Worm (Caenorhabditis elegans) whole organism, L1 larva: ENCODE results near the gene cul-4.

ENCODE experiments used
- aha-1 ChIP-seq: fragments of 150-350 bp; optimal IDR thresholded peaks from 2 replicates; lab custom pipeline; 2014; ENCODE audit warnings: missing biosample characterization, missing genetic modification characterization
- alr-1 ChIP-seq: fragments of 200-800 bp; sonication (Bioruptor generic); optimal IDR thresholded peaks from 2 replicates; lab custom pipeline; 2018; ENCODE audit warnings: borderline replicate concordance, mild to moderate bottlenecking, missing genetic modification characterization, missing compliant biosample characterization
- aly-2 ChIP-seq: fragments of 150-350 bp; optimal IDR thresholded peaks from 2 replicates; lab custom pipeline; 2014; ENCODE audit warnings: missing biosample characterization, missing genetic modification characterization
- ama-1 ChIP-seq: fragments of 150-350 bp; optimal IDR thresholded peaks from 2 replicates; lab custom pipeline; 2014
- ceh-63 ChIP-seq: fragments of 200-800 bp; sonication (Bioruptor generic); optimal IDR thresholded peaks from 2 replicates; lab custom pipeline; 2018; ENCODE audit warnings: mild to moderate bottlenecking, missing genetic modification characterization, missing compliant biosample characterization
- ceh-88 ChIP-seq: fragments of 200-800 bp; sonication (Bioruptor generic); IDR thresholded peaks from 2 replicates; pipeline ENCODE4 v1.3.6; 2022; ENCODE audit warnings: missing genetic modification characterization, missing compliant biosample characterization
- dsc-1 ChIP-seq: sonication (generic microtip); optimal IDR thresholded peaks from 2 replicates; lab custom pipeline; 2016; ENCODE audit warnings: mild to moderate bottlenecking, missing genetic modification characterization, missing compliant biosample characterization
- efl-1 ChIP-seq, 4 experiments: fragments of 150-350 bp; optimal IDR thresholded peaks in 3 of 4; peaks in 1 of 4; 1 replicate in 1 of 4; 2 replicates in 3 of 4; lab custom pipeline; 2014; ENCODE audit warnings: missing biosample characterization in 2 of 4, missing genetic modification characterization in 2 of 4, missing genetic modification reagents in 2 of 4
- egl-27 ChIP-seq, 2 experiments: fragments of 150-350 bp in 1 of 2; sonication (generic microtip); optimal IDR thresholded peaks; 3 replicates each; lab custom pipeline; 2017 to 2018; ENCODE audit warnings: missing biosample characterization in 2 of 2, missing genetic modification characterization in 2 of 2, missing genetic modification reagents in 2 of 2
- elt-2 ChIP-seq: sonication (generic microtip); optimal IDR thresholded peaks from 2 replicates; lab custom pipeline; 2016; ENCODE audit warnings: missing genetic modification characterization, mild to moderate bottlenecking, inconsistent platforms, missing compliant biosample characterization, missing genetic modification reagents
- elt-3 ChIP-seq, 6 experiments: fragments of 150-350 bp in 1 of 6; sonication (generic microtip); optimal IDR thresholded peaks; 2 replicates each; lab custom pipeline; 2017 to 2018; ENCODE audit warnings: missing biosample characterization in 6 of 6, missing genetic modification characterization in 6 of 6, inconsistent platforms in 1 of 6
- ets-5 ChIP-seq: fragments of 200-800 bp; sonication (Bioruptor generic); IDR thresholded peaks from 2 replicates; pipeline ENCODE4 v1.3.6; 2022; ENCODE audit warnings: missing genetic modification characterization, missing compliant biosample characterization
- fkh-10 ChIP-seq: sonication (generic microtip); optimal IDR thresholded peaks from 2 replicates; lab custom pipeline; 2017; ENCODE audit warnings: missing biosample characterization, missing genetic modification reagents, missing genetic modification characterization
- fkh-4 ChIP-seq: sonication (generic microtip); optimal IDR thresholded peaks from 2 replicates; lab custom pipeline; 2016; ENCODE audit warnings: missing compliant biosample characterization, missing genetic modification characterization, borderline replicate concordance
- fos-1 ChIP-seq: fragments of 150-350 bp; optimal IDR thresholded peaks from 2 replicates; lab custom pipeline; 2014; ENCODE audit warnings: missing biosample characterization, missing genetic modification characterization
- hlh-17 ChIP-seq: fragments of 200-800 bp; sonication (Bioruptor generic); optimal IDR thresholded peaks from 2 replicates; lab custom pipeline; 2018; ENCODE audit warnings: missing genetic modification characterization, mild to moderate bottlenecking, missing compliant biosample characterization, moderate library complexity, borderline replicate concordance
- hlh-4 ChIP-seq: sonication (generic microtip); optimal IDR thresholded peaks from 2 replicates; lab custom pipeline; 2016; ENCODE audit warnings: mild to moderate bottlenecking, missing genetic modification characterization, missing compliant biosample characterization
- hpl-2 ChIP-seq: fragments of 150-350 bp; optimal IDR thresholded peaks from 2 replicates; lab custom pipeline; 2014; ENCODE audit warnings: missing biosample characterization, missing genetic modification reagents, missing genetic modification characterization
- irx-1 ChIP-seq: sonication (generic microtip); optimal IDR thresholded peaks from 2 replicates; lab custom pipeline; 2016; ENCODE audit warnings: missing genetic modification characterization, missing compliant biosample characterization
- isw-1 ChIP-seq: fragments of 200-800 bp; sonication (Bioruptor generic); IDR thresholded peaks from 2 replicates; pipeline ENCODE4 v1.3.6; 2022; ENCODE audit warnings: missing genetic modification characterization, missing compliant biosample characterization
- jun-1 ChIP-seq: fragments of 150-350 bp; optimal IDR thresholded peaks from 2 replicates; lab custom pipeline; 2014; ENCODE audit warnings: missing biosample characterization, missing genetic modification reagents, missing genetic modification characterization
- lin-14 ChIP-seq: fragments of 200-800 bp; sonication (Bioruptor generic); optimal IDR thresholded peaks from 2 replicates; lab custom pipeline; 2018; ENCODE audit warnings: mild to moderate bottlenecking, missing genetic modification characterization, moderate library complexity, missing compliant biosample characterization
- lin-15B ChIP-seq: fragments of 150-350 bp; sonication (generic microtip); optimal IDR thresholded peaks from 3 replicates; lab custom pipeline; 2014; ENCODE audit warnings: missing biosample characterization, missing genetic modification characterization
- lin-35 ChIP-seq, 2 experiments: fragments of 150-350 bp; optimal IDR thresholded peaks; 2 replicates each; lab custom pipeline; 2014; ENCODE audit warnings: missing biosample characterization in 2 of 2, missing genetic modification characterization in 2 of 2, missing genetic modification reagents in 2 of 2
- lir-3 ChIP-seq: sonication (generic microtip); optimal IDR thresholded peaks from 2 replicates; lab custom pipeline; 2016; ENCODE audit warnings: mild to moderate bottlenecking, missing genetic modification characterization, moderate library complexity, missing compliant biosample characterization; ENCODE audit not compliant: poor library complexity
- mab-9 ChIP-seq: fragments of 200-800 bp; sonication (Bioruptor generic); IDR thresholded peaks from 2 replicates; pipeline ENCODE4 v1.3.6; 2022; ENCODE audit warnings: missing genetic modification reagents, missing genetic modification characterization, missing compliant biosample characterization
- mdl-1 ChIP-seq, 2 experiments: fragments of 150-350 bp; optimal IDR thresholded peaks; 2 replicates each; lab custom pipeline; 2014 to 2017; ENCODE audit warnings: missing biosample characterization in 2 of 2, missing genetic modification characterization in 2 of 2, inconsistent platforms in 1 of 2
- mep-1 ChIP-seq: fragments of 150-350 bp; optimal IDR thresholded peaks from 2 replicates; lab custom pipeline; 2014; ENCODE audit warnings: missing biosample characterization, missing genetic modification characterization
- nhr-11 ChIP-seq: fragments of 150-350 bp; optimal IDR thresholded peaks from 2 replicates; lab custom pipeline; 2014; ENCODE audit warnings: missing biosample characterization, missing genetic modification characterization
- nhr-12 ChIP-seq: sonication (generic microtip); optimal IDR thresholded peaks from 2 replicates; lab custom pipeline; 2017; ENCODE audit warnings: missing biosample characterization, missing genetic modification characterization
- nhr-19 ChIP-seq: fragments of 200-800 bp; sonication (Bioruptor generic); conservative IDR thresholded peaks from 2 replicates; pipeline ENCODE4 v1.3.6; 2022; ENCODE audit warnings: missing genetic modification characterization, missing compliant biosample characterization
- nhr-237 ChIP-seq: fragments of 150-350 bp; optimal IDR thresholded peaks from 2 replicates; lab custom pipeline; 2014; ENCODE audit warnings: missing biosample characterization, missing genetic modification characterization
- nhr-28 ChIP-seq: fragments of 150-350 bp; optimal IDR thresholded peaks from 2 replicates; lab custom pipeline; 2014; ENCODE audit warnings: missing biosample characterization, missing genetic modification characterization
- nhr-77 ChIP-seq: fragments of 150-350 bp; optimal IDR thresholded peaks from 2 replicates; lab custom pipeline; 2014; ENCODE audit warnings: missing biosample characterization, missing genetic modification characterization
- nhr-85 ChIP-seq: sonication (generic microtip); peaks from one replicate; lab custom pipeline; 2016; ENCODE audit warnings: missing genetic modification characterization, inconsistent platforms, missing compliant biosample characterization
- nhr-90 ChIP-seq: sonication (generic microtip); optimal IDR thresholded peaks from 2 replicates; lab custom pipeline; 2016; ENCODE audit warnings: mild to moderate bottlenecking, missing genetic modification characterization, missing compliant biosample characterization; ENCODE audit not compliant: poor library complexity
- pag-3 ChIP-seq: sonication (generic microtip); optimal IDR thresholded peaks from 2 replicates; lab custom pipeline; 2017; ENCODE audit warnings: missing genetic modification characterization, mild to moderate bottlenecking, missing compliant biosample characterization, antibody characterized with exemption, borderline replicate concordance; ENCODE audit not compliant: insufficient read depth
- pax-3 ChIP-seq: fragments of 200-800 bp; sonication (Bioruptor generic); optimal IDR thresholded peaks from 2 replicates; lab custom pipeline; 2018; ENCODE audit warnings: mild to moderate bottlenecking, missing genetic modification characterization, moderate library complexity, missing compliant biosample characterization
- pqm-1 ChIP-seq: sonication (generic microtip); optimal IDR thresholded peaks from 3 replicates; lab custom pipeline; 2017; ENCODE audit warnings: missing biosample characterization, missing genetic modification characterization
- rnt-1 ChIP-seq: sonication (generic microtip); optimal IDR thresholded peaks from 2 replicates; lab custom pipeline; 2016; ENCODE audit warnings: mild to moderate bottlenecking, missing genetic modification characterization, moderate library complexity, missing compliant biosample characterization
- skn-1 ChIP-seq: fragments of 150-350 bp; optimal IDR thresholded peaks from 2 replicates; lab custom pipeline; 2014; ENCODE audit warnings: missing biosample characterization, missing genetic modification characterization
- snpc-4 ChIP-seq: fragments of 150-350 bp; optimal IDR thresholded peaks from 2 replicates; lab custom pipeline; 2014; ENCODE audit warnings: missing biosample characterization, missing genetic modification characterization
- sox-4 ChIP-seq: sonication (generic microtip); optimal IDR thresholded peaks from 2 replicates; lab custom pipeline; 2016; ENCODE audit warnings: missing genetic modification characterization, missing compliant biosample characterization
- sptf-1 ChIP-seq: fragments of 150-350 bp; optimal IDR thresholded peaks from 2 replicates; lab custom pipeline; 2014; ENCODE audit warnings: missing biosample characterization, missing genetic modification characterization
- sup-37 ChIP-seq: fragments of 200-800 bp; sonication (Bioruptor generic); optimal IDR thresholded peaks from 2 replicates; lab custom pipeline; 2018; ENCODE audit warnings: mild to moderate bottlenecking, missing genetic modification characterization, missing compliant biosample characterization
- swsn-7 ChIP-seq: sonication (generic microtip); optimal IDR thresholded peaks from 2 replicates; lab custom pipeline; 2016; ENCODE audit warnings: missing genetic modification characterization, missing compliant biosample characterization
- tbx-2 ChIP-seq: sonication (generic microtip); optimal IDR thresholded peaks from 2 replicates; lab custom pipeline; 2016; ENCODE audit warnings: missing genetic modification characterization, missing compliant biosample characterization
- unc-130 ChIP-seq: fragments of 150-350 bp; optimal IDR thresholded peaks from 2 replicates; lab custom pipeline; 2017; ENCODE audit warnings: missing biosample characterization, missing genetic modification characterization, inconsistent platforms
- unc-86 ChIP-seq: sonication (generic microtip); optimal IDR thresholded peaks from 2 replicates; lab custom pipeline; 2016; ENCODE audit warnings: missing genetic modification characterization, missing compliant biosample characterization
- unc-98 ChIP-seq: fragments of 200-800 bp; sonication (Bioruptor generic); IDR thresholded peaks from 2 replicates; pipeline ENCODE4 v1.3.6; 2022; ENCODE audit warnings: missing genetic modification characterization, missing compliant biosample characterization
- vab-15 ChIP-seq: sonication (generic microtip); optimal IDR thresholded peaks from 2 replicates; lab custom pipeline; 2017; ENCODE audit warnings: missing genotype, mild to moderate bottlenecking, missing genetic modification characterization, missing compliant biosample characterization
- xbp-1 ChIP-seq: sonication (generic microtip); optimal IDR thresholded peaks from 2 replicates; lab custom pipeline; 2016; ENCODE audit warnings: missing genetic modification characterization, missing compliant biosample characterization

Gene cul-4

DNA sequence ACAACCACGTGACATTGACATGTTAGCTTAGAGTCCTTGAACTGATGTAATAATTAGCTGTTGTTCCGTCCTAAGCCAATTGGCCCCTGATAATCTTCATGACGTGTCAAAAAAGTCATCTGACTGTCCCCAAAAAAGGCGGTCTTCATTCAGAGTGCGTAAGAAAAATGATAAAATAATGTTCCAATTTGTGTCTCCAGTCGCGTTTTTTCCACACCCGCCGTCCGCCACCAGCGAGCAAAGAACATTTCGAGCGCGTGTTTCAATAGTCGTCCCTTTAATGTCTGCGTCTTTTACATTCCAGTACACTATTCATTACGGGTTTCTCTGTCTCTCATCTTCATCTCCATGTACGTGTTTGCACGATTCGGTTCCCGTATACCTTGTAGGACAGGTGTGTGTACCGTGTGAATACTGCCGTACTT, 35.6 kb downstream of the cul-4 start (continued):
- TF ChIP-seq tbx-2 (tag; lab: Kevin White, UChicago): peak; percentile 78
- no peak for TF ChIP-seq hlh-4 (tag; lab: Kevin White, UChicago)
- no peak for TF ChIP-seq snpc-4 (tag; lab: Kevin White, UChicago)
- TF ChIP-seq ceh-63 (GFP tag; lab: Kevin White, UChicago): no peak
- TF ChIP-seq lin-15B: no peak
- TF ChIP-seq aly-2: no peak
- peak; percentile 45 for TF ChIP-seq nhr-237 (tag; lab: Kevin White, UChicago)
- peak; percentile 53 to 59 for TF ChIP-seq egl-27 (tag; optimal IDR thresholded peaks at IDR 0.05; lab: Kevin White, UChicago)
- TF ChIP-seq mdl-1 (tag; optimal IDR thresholded peaks at IDR 0.05; lab: Kevin White, UChicago): peak in 1 of 2 experiments; percentile 94
- no peak for TF ChIP-seq nhr-12 (tag; lab: Kevin White, UChicago)
- TF ChIP-seq rnt-1 (tag; lab: Kevin White, UChicago): peak; percentile 30
- no peak for TF ChIP-seq ets-5 (GFP tag; lab: Robert Waterston, UW)
- TF ChIP-seq elt-2 (tag; lab: Kevin White, UChicago): peak; percentile 89
- TF ChIP-seq ama-1 (lab: Kevin White, UChicago): peak; percentile 34
- peak; percentile 15 for TF ChIP-seq fos-1 (tag; lab: Kevin White, UChicago)
- peak in 5 of 6 experiments; percentile 15 to 95 (median 48) for TF ChIP-seq elt-3 (tag; optimal IDR thresholded peaks at IDR 0.05; lab: Kevin White, UChicago)
- no peak for TF ChIP-seq nhr-28 (tag; lab: Kevin White, UChicago)
- no peak for TF ChIP-seq nhr-11
- TF ChIP-seq aha-1 (tag; lab: Kevin White, UChicago): no peak
- TF ChIP-seq isw-1 (GFP tag; lab: Robert Waterston, UW): 0 out of 2 replicates have a peak, but pooled peaks have one; percentile 7
- peak; percentile 57 for TF ChIP-seq jun-1 (tag; lab: Kevin White, UChicago)
- no peak for TF ChIP-seq ceh-88
- TF ChIP-seq irx-1 (tag; lab: Kevin White, UChicago): peak; percentile 59
- TF ChIP-seq lin-35 (GFP tag; optimal IDR thresholded peaks at IDR 0.05; lab: Kevin White, UChicago): peak; percentile 31 to 80
- TF ChIP-seq nhr-90 (tag; lab: Kevin White, UChicago): peak; percentile 89
- no peak for TF ChIP-seq hpl-2 (GFP tag; lab: Kevin White, UChicago)
- peak; percentile 99 for TF ChIP-seq nhr-85
- TF ChIP-seq unc-130 (tag; lab: Kevin White, UChicago): peak; percentile 84
- no peak for TF ChIP-seq fkh-10 (GFP tag; lab: Kevin White, UChicago)
- peak; percentile 47 for TF ChIP-seq fkh-4 (tag; lab: Kevin White, UChicago)
- peak; percentile 74 for TF ChIP-seq xbp-1
- peak; percentile 39 to 44 for TF ChIP-seq efl-1 (optimal IDR thresholded peaks at IDR 0.05; lab: Kevin White, UChicago)
- peak in 1 of 2 experiments; percentile 17 for TF ChIP-seq efl-1 (GFP tag; optimal IDR thresholded peaks at IDR 0.05 in 1 of 2; lab: Kevin White, UChicago)
- TF ChIP-seq swsn-7 (tag; lab: Kevin White, UChicago): peak; percentile 63
- 0 out of 2 replicates have a peak, but pooled peaks have one; percentile 55 for TF ChIP-seq mab-9 (GFP tag; lab: Robert Waterston, UW)
- peak; percentile 24 for TF ChIP-seq lir-3 (tag; lab: Kevin White, UChicago)
- peak; percentile 36 for TF ChIP-seq sox-4 (tag; lab: Kevin White, UChicago)
- peak; percentile 95 for TF ChIP-seq lin-14 (GFP tag; lab: Kevin White, UChicago)
- no peak for TF ChIP-seq skn-1 (tag; lab: Kevin White, UChicago)
- TF ChIP-seq unc-86 (tag; lab: Kevin White, UChicago): no peak
- no peak for TF ChIP-seq sptf-1 (tag; lab: Kevin White, UChicago)
- TF ChIP-seq pqm-1 (tag; lab: Kevin White, UChicago): no peak
- no peak for TF ChIP-seq hlh-17 (GFP tag; lab: Kevin White, UChicago)
- no peak for TF ChIP-seq pag-3 (tag; lab: Kevin White, UChicago)
- TF ChIP-seq pax-3 (tag; lab: Kevin White, UChicago): peak; percentile 72
- no peak for TF ChIP-seq alr-1 (tag; lab: Kevin White, UChicago)
- peak; percentile 42 for TF ChIP-seq mep-1 (tag; lab: Kevin White, UChicago)
- TF ChIP-seq nhr-77 (tag; lab: Kevin White, UChicago): peak; percentile 27
- no peak for TF ChIP-seq vab-15
- no peak for TF ChIP-seq unc-98 (GFP tag; lab: Robert Waterston, UW)
- peak; percentile 97 for TF ChIP-seq dsc-1 (tag; lab: Kevin White, UChicago)
- peak; percentile 91 for TF ChIP-seq nhr-19 (GFP tag; lab: Robert Waterston, UW)
- no peak for TF ChIP-seq sup-37 (GFP tag; lab: Kevin White, UChicago)
